Fruit fly (Drosophila melanogaster) whole organism, embryonic: ENCODE results near the gene CG46270.

Experiments
- CG11695 ChIP-seq: fragments of 200-800 bp; sonication (Bioruptor generic); IDR thresholded peaks from 3 replicates; pipeline ENCODE4 v1.3.6; 2022; ENCODE audit warnings: missing biosample characterization, missing genetic modification characterization
- CG4360 ChIP-seq: fragments of 200-800 bp; sonication (Bioruptor generic); IDR thresholded peaks from 2 replicates; pipeline ENCODE4 v1.3.6; 2022; ENCODE audit warnings: missing biosample characterization, missing genetic modification characterization
- slou ChIP-seq: fragments of 200-800 bp; sonication (Bioruptor generic); optimal IDR thresholded peaks from 3 replicates; lab custom pipeline; 2016; ENCODE audit warnings: missing biosample characterization, missing genetic modification characterization
- wdn ChIP-seq: fragments of 200-800 bp; sonication (Bioruptor generic); IDR thresholded peaks from 2 replicates; pipeline ENCODE4 v1.3.6; 2022; ENCODE audit warnings: missing biosample characterization, missing genetic modification characterization

DNA sequence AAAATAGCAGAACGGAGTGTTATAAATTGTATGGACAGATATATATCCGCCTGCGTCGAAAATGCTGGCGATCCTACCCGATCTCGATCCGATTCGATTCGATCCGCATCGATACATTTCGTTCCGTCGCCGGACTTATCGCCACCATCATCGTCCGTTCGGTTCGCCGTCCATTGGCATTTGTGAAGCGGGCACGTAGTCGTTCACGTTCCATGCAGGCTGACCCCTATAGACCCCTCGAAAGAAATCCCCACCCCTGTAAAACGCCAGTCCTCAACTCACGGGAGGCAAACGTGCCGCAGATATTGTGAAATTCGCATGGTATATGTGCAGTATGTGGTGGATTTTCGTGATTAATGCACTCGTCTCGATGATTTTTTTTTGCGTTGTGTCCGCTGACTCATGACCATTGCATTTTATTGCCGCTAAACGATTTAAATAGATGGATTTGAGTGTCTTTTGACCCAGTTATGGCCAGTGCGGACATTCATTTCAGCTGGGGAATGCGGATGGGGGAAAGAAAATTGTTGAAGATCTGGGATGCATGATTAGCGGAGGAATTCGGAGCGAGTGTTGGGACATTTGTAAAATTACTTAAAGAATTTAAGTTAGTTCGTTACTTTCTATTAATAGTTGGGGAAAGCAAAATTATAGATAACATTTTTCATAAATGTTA lies 36.2 kb downstream of the CG46270 start:
- TF ChIP-seq CG4360 (GFP tag; lab: Robert Waterston, UW) (no peak), wdn (no peak), CG11695 (GFP tag; lab: Robert Waterston, UW) (no peak), slou (GFP tag; lab: Kevin White, UChicago) (no peak)
